Fruit fly (Drosophila melanogaster) whole organism, larva: ENCODE results near the gene MED1.

ENCODE experiments used
- noc ChIP-seq: fragments of 200-800 bp; sonication (Bioruptor generic); optimal IDR thresholded peaks from 3 replicates; lab custom pipeline; 2019; ENCODE audit warnings: missing biosample characterization, mild to moderate bottlenecking, missing genetic modification characterization, moderate library complexity

Gene MED1

DNA sequence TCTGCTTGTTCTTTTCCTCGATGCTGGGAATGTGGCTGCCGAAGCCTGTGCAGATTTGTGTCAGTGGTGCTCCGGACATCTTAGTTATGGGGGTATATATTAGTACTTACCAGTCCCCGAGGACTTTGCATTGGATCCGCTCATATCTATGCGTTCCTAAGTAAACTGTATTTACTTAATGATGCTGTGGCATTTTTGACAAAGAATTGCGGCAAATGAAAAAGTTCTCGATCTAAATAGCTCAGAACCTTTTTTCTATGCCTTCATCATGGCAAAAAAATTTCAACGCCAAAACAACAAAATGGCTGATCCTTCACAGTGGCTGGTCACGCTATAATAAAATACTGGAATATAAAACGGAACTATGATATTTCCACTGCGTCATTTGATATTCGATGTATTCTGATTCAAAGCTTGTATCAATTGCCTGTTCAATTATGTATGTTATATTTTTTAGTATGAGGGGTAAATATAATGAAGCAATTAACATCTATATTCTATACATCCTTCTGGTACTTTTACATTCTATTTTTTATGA lies at the start of gene MED1:
TSS of gene MED1 (minus strand) at position 295 of the 538 bp plus-strand sequence.
- TF ChIP-seq noc (tag; lab: Kevin White, UChicago) = no peak

DNA sequence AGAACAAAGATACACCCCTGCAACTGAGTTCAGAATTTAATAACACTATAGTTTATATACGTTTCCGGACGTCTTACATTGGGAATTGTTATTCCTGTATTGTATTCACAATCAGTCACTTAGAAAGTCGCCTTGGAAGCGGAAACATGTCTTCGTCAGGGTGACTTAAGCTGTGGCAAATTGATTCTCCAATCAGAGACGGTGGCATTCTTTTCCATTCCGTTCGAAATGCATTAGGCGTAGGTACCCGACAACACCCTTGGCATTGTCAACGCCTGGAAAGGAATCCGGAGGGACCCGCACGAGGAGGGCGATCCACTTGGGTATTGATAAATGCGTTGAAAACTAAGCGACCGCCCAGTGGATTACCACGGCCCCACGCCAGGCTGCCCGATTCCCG lies 49.7 kb upstream of the MED1 start, which contains the start of gene Sfp78E:
TSS of gene Sfp78E (minus strand) at position 101 of the 400 bp plus-strand sequence.
- TF ChIP-seq noc (tag; lab: Kevin White, UChicago) = no peak

DNA sequence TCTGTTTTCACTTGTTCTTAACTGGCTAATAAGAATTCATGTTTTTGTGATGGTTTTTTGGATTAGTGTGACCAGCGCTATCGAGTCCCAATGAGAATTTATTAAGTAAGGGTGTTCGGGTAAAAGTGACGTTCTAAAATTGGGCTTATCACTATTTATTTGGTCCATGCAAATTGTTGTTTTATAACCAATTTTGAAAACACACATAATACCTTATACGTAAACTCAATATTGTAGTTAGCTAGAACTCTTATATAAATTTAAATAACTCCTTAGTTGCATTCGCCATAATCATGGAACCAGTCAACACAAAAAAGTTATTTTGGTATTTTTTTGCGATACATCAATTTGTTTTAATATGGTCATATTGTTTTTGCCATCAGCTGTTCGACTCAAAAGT lies 45.4 kb upstream of the MED1 start, which contains the start of the genes Als2 and CG11248:
TSS of gene Als2 (minus strand) at position 69 of the 400 bp plus-strand sequence.
TSS of gene CG11248 (plus strand) at position 364 of the 400 bp plus-strand sequence.
- TF ChIP-seq noc (tag; lab: Kevin White, UChicago) = no peak

DNA sequence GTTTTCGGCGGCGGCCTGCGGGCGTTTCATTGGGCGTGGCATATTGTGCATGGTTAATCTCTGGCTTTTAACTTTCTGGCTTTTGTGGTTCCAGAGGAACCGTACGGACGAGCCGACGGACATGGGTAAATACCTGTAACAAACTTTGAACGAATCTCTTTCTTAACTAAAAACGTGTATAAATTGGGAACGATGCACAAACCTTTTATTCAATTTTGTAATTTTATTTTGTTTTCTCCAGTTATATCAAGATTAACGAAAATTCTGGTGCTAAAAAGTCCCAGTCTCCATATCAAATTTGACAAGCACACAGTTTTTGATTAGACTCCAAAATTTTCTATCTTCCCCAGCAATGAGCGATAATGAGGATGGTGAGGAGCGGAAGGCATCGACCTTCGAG lies 37.6 kb upstream of the MED1 start, which contains the start of gene CG11249:
TSS of gene CG11249 (plus strand) at position 301 of the 400 bp plus-strand sequence.
- no peak for TF ChIP-seq noc (tag; lab: Kevin White, UChicago)

DNA sequence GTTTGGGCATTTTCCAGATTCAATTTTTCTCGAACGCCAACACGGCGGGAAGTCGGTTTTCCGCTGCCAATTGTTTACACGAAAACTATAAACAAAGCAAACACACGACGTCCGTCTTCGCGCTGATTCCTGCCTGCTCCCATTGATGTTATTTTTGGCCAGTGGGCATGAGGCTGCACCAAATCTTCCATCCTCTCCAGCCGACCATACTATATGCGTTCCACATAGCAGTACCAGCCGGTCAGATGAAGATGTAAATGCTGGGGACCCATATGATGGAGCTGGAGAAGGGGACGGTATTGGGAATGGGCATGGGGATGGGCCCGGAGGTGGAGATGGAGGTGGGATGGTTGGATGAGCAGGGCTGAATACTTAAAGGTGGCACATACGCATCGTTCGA lies 33.3 kb upstream of the MED1 start:
- no peak for TF ChIP-seq noc (tag; lab: Kevin White, UChicago)

DNA sequence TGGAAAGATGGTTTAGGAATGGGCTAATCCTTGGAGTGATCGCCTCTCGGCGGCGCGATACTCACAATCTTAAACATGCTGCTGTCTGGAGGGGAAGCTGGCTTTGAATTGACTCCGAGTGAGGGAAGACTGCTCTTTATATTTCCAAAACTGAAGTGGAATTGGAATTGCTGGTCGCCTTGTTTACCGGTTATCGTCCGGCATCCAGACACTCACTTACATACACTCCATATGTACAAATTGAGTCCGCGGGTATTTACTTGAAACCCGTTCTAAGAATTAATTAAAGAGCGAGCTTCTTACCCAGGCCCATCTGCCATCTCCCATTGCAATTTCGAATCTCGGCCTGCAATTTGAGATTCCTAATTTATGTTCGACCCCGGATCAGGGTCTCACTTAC lies 32.6 kb upstream of the MED1 start, which contains the start of gene Cpr78E:
TSS of gene Cpr78E (minus strand) at position 101 of the 400 bp plus-strand sequence.
- TF ChIP-seq noc (tag; lab: Kevin White, UChicago) = no peak

DNA sequence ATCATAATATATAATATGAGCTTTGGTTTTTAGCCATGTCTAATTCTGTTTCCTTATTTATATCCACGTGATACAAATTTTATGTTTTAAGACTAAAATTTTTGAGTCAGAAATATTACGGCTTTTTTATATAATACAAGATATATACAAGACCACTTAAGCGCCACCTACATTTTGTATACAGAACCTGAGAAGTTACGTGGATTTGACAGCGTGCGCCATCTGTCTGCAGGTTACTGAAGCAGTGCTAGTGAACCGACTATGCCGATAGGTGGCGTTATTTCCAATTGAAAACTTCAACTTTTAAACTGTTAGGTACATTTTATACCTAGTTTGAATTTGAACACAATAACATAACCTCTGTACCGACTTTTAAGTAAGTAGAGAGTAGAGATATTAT lies 18.5 kb upstream of the MED1 start:
- TF ChIP-seq noc (tag; lab: Kevin White, UChicago) = no peak

DNA sequence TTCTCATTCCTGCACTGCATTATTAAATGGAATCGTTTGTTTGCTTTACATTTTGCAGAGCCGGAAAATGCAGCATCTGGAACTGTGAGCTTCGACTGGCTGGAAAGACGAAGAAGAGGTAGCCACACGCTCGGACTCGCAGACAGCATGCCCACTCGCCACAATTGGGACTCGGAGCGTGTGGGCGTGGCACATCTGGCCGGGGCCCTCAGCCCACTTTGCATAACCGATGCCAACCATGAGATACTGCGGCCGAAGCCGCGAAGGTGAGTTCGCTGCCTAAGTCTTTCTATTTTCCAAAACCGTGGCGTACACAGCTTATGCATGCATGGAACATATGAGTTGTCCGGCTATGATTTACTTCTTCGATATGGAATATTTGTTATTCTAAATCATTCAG lies 17.9 kb upstream of the MED1 start:
- TF ChIP-seq noc (tag; lab: Kevin White, UChicago) = no peak

DNA sequence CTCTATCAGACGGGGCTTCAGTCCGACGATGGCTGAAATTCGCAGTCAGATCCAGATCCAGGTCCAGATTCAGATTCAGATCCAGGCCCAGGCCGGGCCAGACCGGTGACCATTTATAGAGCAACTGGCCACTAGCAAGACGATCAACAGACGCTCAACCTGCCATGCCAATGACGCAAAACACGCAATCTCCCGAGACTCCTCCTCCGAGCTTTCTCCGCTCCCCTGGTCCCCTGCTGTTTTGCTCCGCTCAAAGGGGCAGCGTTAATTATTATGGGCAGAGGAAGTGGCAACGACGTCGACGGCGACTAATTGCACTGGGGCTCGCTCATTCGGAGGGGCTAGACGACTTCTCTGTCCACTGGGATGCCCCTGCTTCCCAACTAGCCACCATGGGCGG lies 17.2 kb upstream of the MED1 start:
- no peak for TF ChIP-seq noc (tag; lab: Kevin White, UChicago)

DNA sequence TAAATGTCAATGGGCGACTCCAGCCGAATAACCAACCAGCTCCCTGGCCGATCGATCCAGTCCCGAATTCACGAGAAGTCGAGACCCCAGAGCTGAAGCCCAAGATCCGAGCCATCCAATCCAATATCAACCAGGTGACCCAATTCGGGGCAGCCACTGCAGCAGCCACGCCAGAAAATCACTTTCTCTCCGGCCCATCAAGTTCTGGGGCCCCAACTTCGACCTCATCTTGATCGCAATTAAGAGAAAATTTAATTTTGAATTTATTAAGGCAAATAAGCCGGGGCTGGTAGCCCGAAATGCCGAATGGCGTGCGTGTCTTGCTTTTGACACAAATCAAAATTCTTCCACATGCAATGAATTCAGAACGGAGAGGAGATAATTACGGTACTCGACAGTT lies 13.6 kb upstream of the MED1 start:
- no peak for TF ChIP-seq noc (tag; lab: Kevin White, UChicago)

DNA sequence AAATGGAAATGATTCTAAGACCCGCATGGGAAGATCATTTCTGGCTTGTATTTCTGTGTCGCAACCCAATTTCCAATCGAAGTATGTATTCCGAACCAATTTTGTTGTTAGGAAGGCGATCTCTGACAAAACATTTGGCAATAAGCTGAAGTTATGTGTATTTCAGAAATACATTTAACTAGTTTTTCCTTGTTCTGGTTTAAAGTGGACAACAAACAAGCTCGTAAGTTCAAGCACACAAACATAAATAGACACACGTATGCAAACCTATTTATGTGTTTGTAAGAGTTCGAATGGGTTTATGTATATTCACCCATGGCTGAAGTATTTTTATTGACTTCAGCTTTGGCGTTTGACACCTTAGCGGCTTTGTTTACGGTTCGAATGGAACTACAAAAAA lies 11.6 kb upstream of the MED1 start:
- TF ChIP-seq noc (tag; lab: Kevin White, UChicago) = no peak

DNA sequence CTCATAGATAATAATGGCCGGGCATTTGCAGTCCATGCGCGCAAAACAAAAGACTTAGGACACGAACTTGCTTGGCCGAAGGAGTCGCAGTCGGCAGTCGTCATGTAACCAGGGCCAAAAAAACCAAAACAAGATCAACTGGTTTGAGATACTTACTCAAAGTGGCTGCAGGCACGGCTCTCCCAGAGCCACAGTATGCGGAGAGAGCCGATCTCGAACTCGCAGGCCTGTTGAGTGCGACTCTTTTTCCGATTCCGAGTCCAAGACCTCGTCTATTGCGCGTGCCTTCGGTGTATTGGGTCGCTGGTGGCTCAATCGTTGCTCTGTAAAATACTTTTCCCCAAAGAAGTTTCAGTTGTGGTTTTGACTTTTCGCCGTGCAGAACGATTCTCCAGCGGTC lies 10.4 kb upstream of the MED1 start, which contains the start of gene CG43980:
TSS of gene CG43980 (plus strand) at position 352 of the 400 bp plus-strand sequence.
- no peak for TF ChIP-seq noc (tag; lab: Kevin White, UChicago)

DNA sequence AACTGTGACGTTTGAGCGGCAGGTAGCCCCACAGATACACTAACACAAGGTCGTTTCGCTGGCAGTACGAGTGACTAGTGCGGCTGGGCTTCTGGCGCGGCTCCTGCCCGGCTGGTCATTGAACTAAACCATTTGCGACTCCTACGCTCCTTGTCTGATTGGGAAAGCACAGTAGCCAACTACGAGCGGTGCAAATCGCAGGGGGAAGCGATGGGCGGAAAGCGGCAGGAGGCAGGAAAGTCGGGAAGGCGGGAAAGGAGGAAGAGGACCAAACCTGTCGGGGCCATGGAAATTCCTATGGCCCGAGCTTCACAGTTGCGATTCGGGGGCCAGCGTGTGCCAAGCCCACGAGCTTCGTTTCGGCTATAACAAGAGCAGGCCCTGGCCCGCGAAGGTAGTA lies 9.9 kb upstream of the MED1 start:
- no peak for TF ChIP-seq noc (tag; lab: Kevin White, UChicago)

DNA sequence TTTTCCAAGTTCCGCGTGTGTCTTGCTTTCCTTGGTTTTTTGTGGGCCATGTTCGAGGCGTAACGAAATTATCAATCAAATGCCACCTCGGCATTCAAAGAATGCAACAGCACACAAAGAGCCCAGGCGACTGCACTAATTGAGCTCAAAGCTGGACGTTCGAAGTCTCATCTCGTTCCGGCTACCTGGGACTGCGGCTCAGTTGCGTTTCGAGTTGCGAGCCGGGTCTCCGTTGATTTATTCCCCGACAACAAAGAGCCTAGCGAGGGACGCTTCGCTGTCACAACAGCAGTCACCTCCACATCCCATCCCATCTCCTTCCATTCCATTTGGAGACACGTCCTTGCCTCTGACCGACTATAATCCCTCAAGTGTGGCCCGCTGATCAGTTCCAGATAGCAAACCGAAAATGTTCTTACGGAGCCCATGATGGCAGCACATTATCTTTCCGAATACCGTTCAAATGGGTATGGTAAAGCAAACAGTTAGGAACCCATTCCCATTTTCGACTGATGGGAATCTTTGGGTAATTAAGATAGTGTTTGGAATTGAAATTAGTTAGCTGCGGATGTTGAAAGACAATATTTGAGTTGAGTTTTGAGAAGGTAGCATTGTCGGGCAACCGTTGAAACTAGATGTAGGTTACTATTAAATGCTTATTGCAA lies 8.8 kb upstream of the MED1 start:
- no peak for TF ChIP-seq noc (tag; lab: Kevin White, UChicago)

DNA sequence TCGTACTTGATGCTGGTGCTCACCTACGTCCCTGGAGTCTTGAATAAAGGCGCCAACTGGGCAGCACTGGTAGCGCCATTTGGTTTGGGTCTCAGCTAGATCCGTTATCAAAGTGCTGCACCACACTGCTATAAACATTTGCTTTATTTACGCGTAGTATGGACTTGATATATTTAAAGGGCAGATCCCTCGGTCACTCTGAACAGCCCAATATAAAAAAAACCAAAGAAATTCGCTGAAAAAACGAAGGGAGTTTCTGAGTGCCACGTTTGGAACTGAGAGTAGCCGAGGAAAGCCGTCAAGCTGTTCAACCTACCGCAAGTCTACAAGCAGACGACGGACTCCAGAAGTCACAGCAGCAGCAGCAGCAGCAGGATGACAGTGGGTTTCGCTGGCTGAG lies 6.6 kb upstream of the MED1 start, which contains the start of gene Atox1:
TSS of gene Atox1 (plus strand) at position 181 of the 400 bp plus-strand sequence.
- TF ChIP-seq noc (tag; lab: Kevin White, UChicago) = peak; percentile 16

DNA sequence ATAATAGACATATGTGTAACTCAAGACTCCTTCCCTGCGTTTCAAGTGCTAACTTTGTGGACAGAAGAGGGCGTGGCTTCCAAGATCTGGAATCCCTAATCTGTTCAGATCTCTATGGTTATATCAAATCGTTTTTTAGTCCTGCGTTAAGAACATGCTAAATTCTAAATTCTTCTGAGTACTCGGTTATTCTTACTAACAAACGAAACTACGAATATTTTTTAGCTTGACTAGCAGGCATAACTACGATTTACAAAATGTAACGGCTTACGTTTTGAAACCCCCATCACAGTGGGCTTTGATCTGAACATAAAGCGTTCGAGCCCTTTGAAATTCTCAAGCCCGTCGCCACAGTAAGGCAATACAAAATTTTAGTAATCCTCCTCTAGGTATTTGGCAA lies 4.8 kb upstream of the MED1 start, which contains the start of gene CG32445:
TSS of gene CG32445 (plus strand) at position 301 of the 400 bp plus-strand sequence.
- TF ChIP-seq noc (tag; lab: Kevin White, UChicago) = no peak
